Worm (Caenorhabditis elegans) whole organism, early embryonic: Measurements from ENCODE around the gene tsp-4.

Experiments
- aly-1 ChIP-seq: sonication (generic microtip); optimal IDR thresholded peaks from 2 replicates; lab custom pipeline; 2016; ENCODE audit warnings: missing genetic modification characterization, missing compliant biosample characterization
- ama-1 ChIP-seq: fragments of 150-350 bp; optimal IDR thresholded peaks from 2 replicates; lab custom pipeline; 2014
- ceh-13 ChIP-seq: fragments of 200-800 bp; sonication (Bioruptor generic); optimal IDR thresholded peaks from 2 replicates; lab custom pipeline; 2018; ENCODE audit warnings: mild to moderate bottlenecking, missing genetic modification characterization, missing compliant biosample characterization
- hmg-4 ChIP-seq: fragments of 200-800 bp; sonication (Bioruptor generic); optimal IDR thresholded peaks from 2 replicates; lab custom pipeline; 2018; ENCODE audit warnings: mild to moderate bottlenecking, missing genetic modification characterization, missing compliant biosample characterization
- pes-1 ChIP-seq: fragments of 200-800 bp; sonication (Bioruptor generic); IDR thresholded peaks from 2 replicates; pipeline ENCODE4 v1.3.6; 2022; ENCODE audit warnings: missing genetic modification reagents, missing genetic modification characterization, missing compliant biosample characterization
- scrt-1 ChIP-seq: fragments of 200-800 bp; sonication (Bioruptor generic); IDR thresholded peaks from 2 replicates; pipeline ENCODE4 v1.3.6; 2022; ENCODE audit warnings: missing genetic modification characterization, missing compliant biosample characterization
- tbx-11 ChIP-seq: fragments of 200-800 bp; sonication (Bioruptor generic); IDR thresholded peaks from 2 replicates; pipeline ENCODE4 v1.3.6; 2022; ENCODE audit warnings: missing genetic modification characterization, missing compliant biosample characterization
- tra-4 ChIP-seq: sonication (generic microtip); optimal IDR thresholded peaks from 2 replicates; lab custom pipeline; 2017; ENCODE audit warnings: missing genetic modification characterization, missing compliant biosample characterization

- TF ChIP-seq pes-1 (no peak), ama-1 (lab: Kevin White, UChicago) (no peak), tra-4 (tag; lab: Kevin White, UChicago) (no peak), ceh-13 (no peak), aly-1 (tag; lab: Kevin White, UChicago) (no peak), scrt-1 (GFP tag; lab: Robert Waterston, UW) (no peak), tbx-11 (GFP tag; lab: Robert Waterston, UW) (no peak), hmg-4 (GFP tag; lab: Kevin White, UChicago) (no peak)
Observed at ce11 chrIV:12501956-12502355, 18.1 kb downstream of the tsp-4 start, which contains the start of gene sru-18.
